Fruit fly (Drosophila melanogaster) S2 (cell line): ENCODE data around the gene CG2712.

Experiments used
- CG8478 ChIP-seq: fragments of >200 bp; optimal IDR thresholded peaks from 2 replicates; lab custom pipeline; 2018
- CTCF ChIP-seq, 2 experiments: fragments of >200 bp; optimal IDR thresholded peaks; 2 replicates each; lab custom pipeline; 2018

- no peak for TF ChIP-seq CTCF (optimal IDR thresholded peaks at IDR 0.05; lab: Kevin White, UChicago)
- TF ChIP-seq CG8478 (lab: Kevin White, UChicago) = no peak
Measured at dm6 chrX:2698064-2698894, 34.0 kb upstream of the CG2712 start, which contains the start of the genes Spg7 and Lint-O.
